Worm (Caenorhabditis elegans) whole organism, L4/young adult: Measurements from ENCODE around the gene T23F2.5.

ENCODE experiments used
- dao-5 ChIP-seq: sonication (generic microtip); optimal IDR thresholded peaks from 2 replicates; lab custom pipeline; 2016; ENCODE audit warnings: missing genotype, missing genetic modification characterization, moderate library complexity, missing compliant biosample characterization
- him-1 ChIP-seq: sonication (generic microtip); optimal IDR thresholded peaks from 2 replicates; lab custom pipeline; 2016; ENCODE audit warnings: missing genotype, missing genetic modification reagents, missing genetic modification characterization, missing compliant biosample characterization

ce11 chrX:5538416-5538815 is 21.5 kb upstream of the T23F2.5 start, which contains the start of gene lgx-1:
- TF ChIP-seq dao-5 (tag; lab: Kevin White, UChicago) (no peak), him-1 (tag; lab: Kevin White, UChicago) (no peak)
